Fruit fly (Drosophila melanogaster) whole organism, prepupa: Measurements from ENCODE around the gene Dok.

Experiments
- Blimp-1 ChIP-seq: fragments of 200-800 bp; sonication (Bioruptor generic); optimal IDR thresholded peaks from 3 replicates; lab custom pipeline; 2017; ENCODE audit warnings: missing biosample characterization, missing genetic modification characterization, mild to moderate bottlenecking, moderate library complexity, missing genetic modification reagents
- CG10631 ChIP-seq: fragments of 200-800 bp; sonication (Bioruptor generic); optimal IDR thresholded peaks from 2 replicates; lab custom pipeline; 2016; ENCODE audit warnings: missing biosample characterization, missing genetic modification characterization
- CG10669 ChIP-seq: fragments of 200-800 bp; sonication (Bioruptor generic); optimal IDR thresholded peaks from 3 replicates; lab custom pipeline; 2018; ENCODE audit warnings: missing biosample characterization, mild to moderate bottlenecking, missing genetic modification characterization, moderate library complexity
- CG11762 ChIP-seq: fragments of 200-800 bp; sonication (Bioruptor generic); optimal IDR thresholded peaks from 3 replicates; lab custom pipeline; 2016; ENCODE audit warnings: missing biosample characterization, missing genetic modification characterization; ENCODE audit not compliant: insufficient read depth
- CG11902 ChIP-seq: fragments of 200-800 bp; sonication (Bioruptor generic); optimal IDR thresholded peaks from 3 replicates; lab custom pipeline; 2016; ENCODE audit warnings: missing biosample characterization, missing genetic modification characterization
- CG1621 ChIP-seq: fragments of 200-800 bp; sonication (Bioruptor generic); optimal IDR thresholded peaks from 3 replicates; lab custom pipeline; 2018; ENCODE audit warnings: missing biosample characterization, mild to moderate bottlenecking, missing genetic modification characterization
- CG3032 ChIP-seq: fragments of 200-800 bp; optimal IDR thresholded peaks from 2 replicates; lab custom pipeline; 2019; ENCODE audit warnings: missing biosample characterization, mild to moderate bottlenecking, missing genetic modification characterization, moderate library complexity
- CG31627 ChIP-seq: fragments of 200-800 bp; sonication (Bioruptor generic); optimal IDR thresholded peaks from 3 replicates; lab custom pipeline; 2016; ENCODE audit warnings: missing biosample characterization, missing genetic modification characterization
- CG32006 ChIP-seq: fragments of 200-800 bp; sonication (Bioruptor generic); optimal IDR thresholded peaks from 3 replicates; lab custom pipeline; 2017; ENCODE audit warnings: missing biosample characterization, mild to moderate bottlenecking, missing genetic modification characterization
- CG6163 ChIP-seq: fragments of 200-800 bp; sonication (Bioruptor generic); IDR thresholded peaks from 3 replicates; pipeline ENCODE4 v1.3.6; 2022; ENCODE audit warnings: missing biosample characterization, missing genetic modification characterization
- CG6276 ChIP-seq: fragments of 200-800 bp; sonication (Bioruptor generic); optimal IDR thresholded peaks from 2 replicates; lab custom pipeline; 2017; ENCODE audit warnings: missing biosample characterization, mild to moderate bottlenecking, missing genetic modification characterization
- CG6792 ChIP-seq: fragments of 200-800 bp; sonication (Bioruptor generic); optimal IDR thresholded peaks from 3 replicates; lab custom pipeline; 2016; ENCODE audit warnings: missing biosample characterization, missing genetic modification characterization
- CG6808 ChIP-seq: fragments of 200-800 bp; sonication (Bioruptor generic); optimal IDR thresholded peaks from 3 replicates; lab custom pipeline; 2017; ENCODE audit warnings: missing biosample characterization, missing genetic modification characterization, mild to moderate bottlenecking, moderate library complexity, missing genetic modification reagents
- CG6854 ChIP-seq: fragments of 200-800 bp; sonication (Bioruptor generic); optimal IDR thresholded peaks from 2 replicates; lab custom pipeline; 2017; ENCODE audit warnings: missing biosample characterization, mild to moderate bottlenecking, missing genetic modification characterization
- CG7368 ChIP-seq: fragments of 200-800 bp; sonication (Bioruptor generic); optimal IDR thresholded peaks from 3 replicates; lab custom pipeline; 2016; ENCODE audit warnings: missing biosample characterization, missing genetic modification characterization
- CG8119 ChIP-seq: fragments of 200-800 bp; sonication (Bioruptor generic); IDR thresholded peaks from 3 replicates; pipeline ENCODE4 v1.3.6; 2022; ENCODE audit warnings: missing biosample characterization, missing genetic modification characterization
- CG8319 ChIP-seq: fragments of 200-800 bp; sonication (Bioruptor generic); optimal IDR thresholded peaks from 3 replicates; lab custom pipeline; 2016; ENCODE audit warnings: missing biosample characterization, missing genetic modification characterization
- CG8632 ChIP-seq: fragments of 200-800 bp; sonication (Bioruptor generic); optimal IDR thresholded peaks from 3 replicates; lab custom pipeline; 2016; ENCODE audit warnings: missing biosample characterization, missing genetic modification characterization
- CG9139 ChIP-seq: fragments of 200-800 bp; sonication (Bioruptor generic); optimal IDR thresholded peaks from 3 replicates; lab custom pipeline; 2017; ENCODE audit warnings: missing biosample characterization, mild to moderate bottlenecking, missing genetic modification characterization
- Eip93F ChIP-seq: fragments of 200-800 bp; sonication (Bioruptor generic); optimal IDR thresholded peaks from 2 replicates; lab custom pipeline; 2016; ENCODE audit warnings: missing biosample characterization, mild to moderate bottlenecking, missing genetic modification characterization
- Ets21C ChIP-seq: fragments of 200-800 bp; sonication (Bioruptor generic); optimal IDR thresholded peaks from 3 replicates; lab custom pipeline; 2016; ENCODE audit warnings: missing biosample characterization, missing genetic modification characterization
- Gug ChIP-seq: fragments of 200-800 bp; sonication (Bioruptor generic); IDR thresholded peaks from 2 replicates; pipeline ENCODE4 v1.3.6; 2022; ENCODE audit warnings: missing biosample characterization, missing genetic modification characterization
- Hr38 ChIP-seq: sonication (Bioruptor generic); optimal IDR thresholded peaks from 2 replicates; lab custom pipeline; 2016; ENCODE audit warnings: missing biosample characterization, missing genetic modification characterization
- Hr39 ChIP-seq: fragments of 200-800 bp; sonication (Bioruptor generic); optimal IDR thresholded peaks from 2 replicates; lab custom pipeline; 2016; ENCODE audit warnings: missing biosample characterization, missing genetic modification characterization
- Hr4 ChIP-seq: fragments of 200-800 bp; sonication (Bioruptor generic); optimal IDR thresholded peaks from 3 replicates; lab custom pipeline; 2016; ENCODE audit warnings: missing biosample characterization, missing genetic modification characterization
- Lpt ChIP-seq: fragments of 200-800 bp; sonication (Bioruptor generic); optimal IDR thresholded peaks from 3 replicates; lab custom pipeline; 2016; ENCODE audit warnings: missing biosample characterization, missing genetic modification characterization
- Met ChIP-seq: fragments of 200-800 bp; sonication (Bioruptor generic); optimal IDR thresholded peaks from 3 replicates; lab custom pipeline; 2016; ENCODE audit warnings: missing biosample characterization, missing genetic modification characterization
- Smox ChIP-seq: fragments of 200-800 bp; sonication (Bioruptor generic); optimal IDR thresholded peaks from 3 replicates; lab custom pipeline; 2016; ENCODE audit warnings: missing biosample characterization, missing genetic modification characterization
- Sox102F ChIP-seq: fragments of 200-800 bp; sonication (Bioruptor generic); optimal IDR thresholded peaks from 2 replicates; lab custom pipeline; 2016; ENCODE audit warnings: missing biosample characterization, mild to moderate bottlenecking, missing genetic modification characterization
- Sox15 ChIP-seq: fragments of 200-800 bp; sonication (Bioruptor generic); optimal IDR thresholded peaks from 3 replicates; lab custom pipeline; 2016; ENCODE audit warnings: missing biosample characterization, missing genetic modification characterization
- achi ChIP-seq: fragments of 200-800 bp; sonication (Bioruptor generic); optimal IDR thresholded peaks from 3 replicates; lab custom pipeline; 2016; ENCODE audit warnings: missing biosample characterization, missing genetic modification characterization
- acj6 ChIP-seq: fragments of 200-800 bp; sonication (Bioruptor generic); optimal IDR thresholded peaks from 3 replicates; lab custom pipeline; 2016; ENCODE audit warnings: missing biosample characterization, missing genetic modification characterization
- cyc ChIP-seq: fragments of 200-800 bp; sonication (Bioruptor generic); optimal IDR thresholded peaks from 3 replicates; lab custom pipeline; 2016; ENCODE audit warnings: missing biosample characterization, missing genetic modification characterization
- dac ChIP-seq: fragments of 200-800 bp; sonication (Bioruptor generic); optimal IDR thresholded peaks from 2 replicates; lab custom pipeline; 2017; ENCODE audit warnings: missing biosample characterization, mild to moderate bottlenecking, missing genetic modification characterization
- dsx ChIP-seq: fragments of 200-800 bp; optimal IDR thresholded peaks from 3 replicates; lab custom pipeline; 2019; ENCODE audit warnings: missing biosample characterization, mild to moderate bottlenecking, missing genetic modification characterization, moderate library complexity; ENCODE audit not compliant: poor library complexity, severe bottlenecking
- eg ChIP-seq: fragments of 200-800 bp; sonication (Bioruptor generic); IDR thresholded peaks from 3 replicates; pipeline ENCODE4 v1.3.6; 2022; ENCODE audit warnings: missing biosample characterization, missing genetic modification characterization
- esn ChIP-seq: fragments of 200-800 bp; sonication (Bioruptor generic); optimal IDR thresholded peaks from 2 replicates; lab custom pipeline; 2016; ENCODE audit warnings: missing biosample characterization, mild to moderate bottlenecking, missing genetic modification characterization, moderate library complexity
- fd85E ChIP-seq: fragments of 200-800 bp; sonication (Bioruptor generic); optimal IDR thresholded peaks from 3 replicates; lab custom pipeline; 2016; ENCODE audit warnings: missing biosample characterization, missing genetic modification characterization
- fkh ChIP-seq: fragments of 200-800 bp; sonication (Bioruptor generic); optimal IDR thresholded peaks from 3 replicates; lab custom pipeline; 2017; ENCODE audit warnings: missing biosample characterization, mild to moderate bottlenecking, missing genetic modification characterization, moderate library complexity
- lz ChIP-seq: fragments of 200-800 bp; sonication (Bioruptor generic); optimal IDR thresholded peaks from 3 replicates; lab custom pipeline; 2016; ENCODE audit warnings: missing biosample characterization, missing genetic modification characterization
- net ChIP-seq: fragments of 200-800 bp; sonication (Bioruptor generic); optimal IDR thresholded peaks from 3 replicates; lab custom pipeline; 2016; ENCODE audit warnings: missing biosample characterization, missing genetic modification characterization
- pdm3 ChIP-seq: fragments of 200-800 bp; sonication (Bioruptor generic); optimal IDR thresholded peaks from 3 replicates; lab custom pipeline; 2016; ENCODE audit warnings: missing biosample characterization, missing genetic modification characterization
- ss ChIP-seq, 2 experiments: fragments of 200-800 bp; sonication (Bioruptor generic); optimal IDR thresholded peaks; 2 replicates in 1 of 2; 3 replicates in 1 of 2; lab custom pipeline; 2017 to 2018; ENCODE audit warnings: mild to moderate bottlenecking in 2 of 2, missing biosample characterization in 2 of 2, missing genetic modification characterization in 2 of 2, moderate library complexity in 1 of 2
- svp ChIP-seq: fragments of 200-800 bp; sonication (Bioruptor generic); peaks from one replicate; lab custom pipeline; 2016; ENCODE audit warnings: missing biosample characterization, missing genetic modification characterization
- topi ChIP-seq: fragments of 200-800 bp; sonication (Bioruptor generic); optimal IDR thresholded peaks from 3 replicates; lab custom pipeline; 2016; ENCODE audit warnings: missing biosample characterization, missing genetic modification characterization
- vri ChIP-seq: fragments of 200-800 bp; sonication (Bioruptor generic); optimal IDR thresholded peaks from 3 replicates; lab custom pipeline; 2016; ENCODE audit warnings: missing biosample characterization, mild to moderate bottlenecking, missing genetic modification characterization

The Dok gene

dm6 chrX:7299399-7300355 is 24.3 kb upstream of the Dok start (continued):
- no peak for TF ChIP-seq dsx (GFP tag; lab: Kevin White, UChicago)
- TF ChIP-seq lz (GFP tag; lab: Kevin White, UChicago) = peak; percentile 70
- peak; percentile 30 for TF ChIP-seq CG1621 (tag; lab: Kevin White, UChicago)
- peak; percentile 80 for TF ChIP-seq pdm3 (GFP tag; lab: Kevin White, UChicago)
- peak; percentile 67 for TF ChIP-seq Hr4 (GFP tag; lab: Kevin White, UChicago)
- no peak for TF ChIP-seq Gug
- peak; percentile 64 for TF ChIP-seq CG8319 (GFP tag; lab: Kevin White, UChicago)
- TF ChIP-seq achi (GFP tag; lab: Kevin White, UChicago) = peak; percentile 63
- TF ChIP-seq CG10669 (GFP tag; lab: Kevin White, UChicago) = peak; percentile 67
- TF ChIP-seq vri (GFP tag; lab: Kevin White, UChicago) = peak; percentile 81
- TF ChIP-seq acj6 (GFP tag; lab: Kevin White, UChicago) = peak; percentile 77
- TF ChIP-seq, all 60 proteins: peak for 50

- peak; percentile 21 for TF ChIP-seq lz (GFP tag; lab: Kevin White, UChicago)
- TF ChIP-seq eg (GFP tag; lab: Robert Waterston, UW) = peak; percentile 44; the same call in 1 of the 3 replicates
- peak; percentile 25 for TF ChIP-seq Hr39 (GFP tag; lab: Kevin White, UChicago)
- TF ChIP-seq Sox102F = no peak
- peak; percentile 47 for TF ChIP-seq esn (GFP tag; lab: Kevin White, UChicago)
- peak; percentile 19 for TF ChIP-seq cyc (GFP tag; lab: Kevin White, UChicago)
- peak; percentile 39 for TF ChIP-seq CG32006 (GFP tag; lab: Kevin White, UChicago)
- peak; percentile 13 for TF ChIP-seq CG6792 (GFP tag; lab: Kevin White, UChicago)
- peak; percentile 24 for TF ChIP-seq Blimp-1 (GFP tag; lab: Kevin White, UChicago)
- TF ChIP-seq CG6276 (GFP tag; lab: Kevin White, UChicago) = peak; percentile 11
- TF ChIP-seq pdm3 (GFP tag; lab: Kevin White, UChicago) = peak; percentile 48
- no peak for TF ChIP-seq fkh (GFP tag; lab: Kevin White, UChicago)
- TF ChIP-seq Eip93F (GFP tag; lab: Kevin White, UChicago) = no peak
- no peak for TF ChIP-seq Hr38 (GFP tag; lab: Kevin White, UChicago)
- TF ChIP-seq CG6854 (GFP tag; lab: Kevin White, UChicago) = no peak
- TF ChIP-seq Lpt (GFP tag; lab: Kevin White, UChicago) = no peak
- TF ChIP-seq CG1621 (tag; lab: Kevin White, UChicago) = peak; percentile 9
- TF ChIP-seq fd85E (GFP tag; lab: Kevin White, UChicago) = no peak
- peak; percentile 83 for TF ChIP-seq dsx (GFP tag; lab: Kevin White, UChicago)
- TF ChIP-seq CG11902 (GFP tag; lab: Kevin White, UChicago) = no peak
- TF ChIP-seq CG8119 (GFP tag; lab: Robert Waterston, UW) = 0 out of 3 replicates have a peak, but pooled peaks have one; percentile 25
- TF ChIP-seq net = peak; percentile 44
- no peak for TF ChIP-seq Smox
- peak; percentile 19 for TF ChIP-seq topi
- TF ChIP-seq Hr4 (GFP tag; lab: Kevin White, UChicago) = peak; percentile 15
- TF ChIP-seq ss (GFP tag; optimal IDR thresholded peaks at IDR 0.05; lab: Kevin White, UChicago) = no peak
- TF ChIP-seq CG10631 (GFP tag; lab: Kevin White, UChicago) = peak; percentile 10
- peak; percentile 63 for TF ChIP-seq CG6163 (GFP tag; lab: Robert Waterston, UW)
- TF ChIP-seq CG7368 (GFP tag; lab: Kevin White, UChicago) = peak; percentile 11
- TF ChIP-seq Gug = peak; percentile 32
- TF ChIP-seq Met (GFP tag; lab: Kevin White, UChicago) = peak; percentile 38
- peak; percentile 33 for TF ChIP-seq CG31627 (GFP tag; lab: Kevin White, UChicago)
- TF ChIP-seq CG9139 (GFP tag; lab: Kevin White, UChicago) = peak; percentile 40
- TF ChIP-seq dac (GFP tag; lab: Kevin White, UChicago) = no peak
- peak; percentile 58 for TF ChIP-seq CG10669 (GFP tag; lab: Kevin White, UChicago)
- TF ChIP-seq Ets21C (GFP tag; lab: Kevin White, UChicago) = peak; percentile 12
- TF ChIP-seq CG11762 (GFP tag; lab: Kevin White, UChicago) = no peak
- no peak for TF ChIP-seq svp (GFP tag; lab: Kevin White, UChicago)
- peak; percentile 62 for TF ChIP-seq CG3032 (tag; lab: Kevin White, UChicago)
- TF ChIP-seq CG6808 = peak; percentile 29
- TF ChIP-seq Sox15 (GFP tag; lab: Kevin White, UChicago) = no peak
- TF ChIP-seq achi (GFP tag; lab: Kevin White, UChicago) = no peak
- no peak for TF ChIP-seq CG8632
These were observed 23.7 kb upstream of the Dok start for dm6 chrX:7300356-7300721.
